Worm (Caenorhabditis elegans) whole organism, L1 larva: ENCODE data around the gene Y39G8B.10.

ENCODE experiments used
- Y116A8C.19 ChIP-seq: sonication (generic microtip); optimal IDR thresholded peaks from 2 replicates; lab custom pipeline; 2016; ENCODE audit warnings: missing compliant biosample characterization, missing genetic modification characterization, borderline replicate concordance
- ama-1 ChIP-seq: fragments of 150-350 bp; optimal IDR thresholded peaks from 2 replicates; lab custom pipeline; 2014
- ceh-8 ChIP-seq: fragments of 200-800 bp; sonication (Bioruptor generic); optimal IDR thresholded peaks from 2 replicates; lab custom pipeline; 2018; ENCODE audit warnings: mild to moderate bottlenecking, missing genetic modification characterization, moderate library complexity, missing compliant biosample characterization
- ceh-88 ChIP-seq: fragments of 200-800 bp; sonication (Bioruptor generic); IDR thresholded peaks from 2 replicates; pipeline ENCODE4 v1.3.6; 2022; ENCODE audit warnings: missing genetic modification characterization, missing compliant biosample characterization
- nhr-76 ChIP-seq: sonication (generic microtip); optimal IDR thresholded peaks from 2 replicates; lab custom pipeline; 2017; ENCODE audit warnings: missing biosample characterization, missing genetic modification characterization
- nhr-77 ChIP-seq: fragments of 150-350 bp; optimal IDR thresholded peaks from 2 replicates; lab custom pipeline; 2014; ENCODE audit warnings: missing biosample characterization, missing genetic modification characterization
- snpc-4 ChIP-seq: fragments of 150-350 bp; optimal IDR thresholded peaks from 2 replicates; lab custom pipeline; 2014; ENCODE audit warnings: missing biosample characterization, missing genetic modification characterization
- sptf-1 ChIP-seq: fragments of 150-350 bp; optimal IDR thresholded peaks from 2 replicates; lab custom pipeline; 2014; ENCODE audit warnings: missing biosample characterization, missing genetic modification characterization
- tbx-2 ChIP-seq: sonication (generic microtip); optimal IDR thresholded peaks from 2 replicates; lab custom pipeline; 2016; ENCODE audit warnings: missing genetic modification characterization, missing compliant biosample characterization
- unc-62 ChIP-seq: fragments of 150-350 bp; optimal IDR thresholded peaks from 2 replicates; lab custom pipeline; 2014; ENCODE audit warnings: missing biosample characterization, missing genetic modification reagents, missing genetic modification characterization
- unc-98 ChIP-seq: fragments of 200-800 bp; sonication (Bioruptor generic); IDR thresholded peaks from 2 replicates; pipeline ENCODE4 v1.3.6; 2022; ENCODE audit warnings: missing genetic modification characterization, missing compliant biosample characterization

- TF ChIP-seq sptf-1 (tag; lab: Kevin White, UChicago) = no peak
- no peak for TF ChIP-seq nhr-76 (tag; lab: Kevin White, UChicago)
- TF ChIP-seq ama-1 (lab: Kevin White, UChicago) = no peak
- no peak for TF ChIP-seq Y116A8C.19 (tag; lab: Kevin White, UChicago)
- TF ChIP-seq tbx-2 (tag; lab: Kevin White, UChicago) = no peak
- no peak for TF ChIP-seq unc-98
- TF ChIP-seq ceh-88 (GFP tag; lab: Robert Waterston, UW) = no peak
- no peak for TF ChIP-seq snpc-4
- TF ChIP-seq unc-62 (GFP tag; lab: Kevin White, UChicago) = no peak
- TF ChIP-seq ceh-8 = no peak
- no peak for TF ChIP-seq nhr-77 (tag; lab: Kevin White, UChicago)
Observed at ce11 chrII:13968979-13969378, 13.9 kb downstream of the Y39G8B.10 start, which contains the start of gene sre-43.
